Fruit fly (Drosophila melanogaster): ENCODE measurements around the gene CG13255.

The CG13255 gene

dm6 chr3L:20841465-20842109 is 4.3 kb downstream of the CG13255 start, which contains the start of the genes CSN3 and CG11456 (continued):
- no peak for TF ChIP-seq CG10543 (GFP tag; optimal IDR thresholded peaks at IDR 0.05)
- TF ChIP-seq gem (tag; optimal IDR thresholded peaks at IDR 0.05): no peak
- TF ChIP-seq pros (GFP tag; optimal IDR thresholded peaks at IDR 0.05): no peak
- TF ChIP-seq CG33557 (GFP tag; optimal IDR thresholded peaks at IDR 0.05): no peak
- no peak for TF ChIP-seq Sry-β (GFP tag; optimal IDR thresholded peaks at IDR 0.05)
- TF ChIP-seq cato (GFP tag; optimal IDR thresholded peaks at IDR 0.05; ENCODE audit: borderline replicate concordance): no peak
- peak; percentile 45 for TF ChIP-seq maf-S (GFP tag; optimal IDR thresholded peaks at IDR 0.05)
- TF ChIP-seq CG4617 (GFP tag; optimal IDR thresholded peaks at IDR 0.05; ENCODE audit: borderline replicate concordance): peak; percentile 58
- no peak for TF ChIP-seq sima (GFP tag; optimal IDR thresholded peaks at IDR 0.05)
- no peak for TF ChIP-seq CG7271 (tag; optimal IDR thresholded peaks at IDR 0.05)
- TF ChIP-seq CG17802 (tag; optimal IDR thresholded peaks at IDR 0.05): peak; percentile 27
- TF ChIP-seq CG17361 (GFP tag; IDR thresholded peaks at IDR 0.05): no peak
- peak; percentile 38; the same call in 1 of the 3 replicates for TF ChIP-seq H15 (GFP tag; IDR thresholded peaks at IDR 0.05)
- TF ChIP-seq trh (GFP tag; optimal IDR thresholded peaks at IDR 0.05): no peak
- TF ChIP-seq Six4 (GFP tag; optimal IDR thresholded peaks at IDR 0.05): peak; percentile 8
- TF ChIP-seq org-1 (GFP tag; optimal IDR thresholded peaks at IDR 0.05): no peak
- TF ChIP-seq HLHmδ (GFP tag; optimal IDR thresholded peaks at IDR 0.05): no peak
- no peak for TF ChIP-seq CG14050 (GFP tag; IDR thresholded peaks at IDR 0.05)
- no peak for TF ChIP-seq Med (GFP tag)
- TF ChIP-seq eyg (GFP tag; optimal IDR thresholded peaks at IDR 0.05): no peak
- TF ChIP-seq CG34224 (GFP tag; IDR thresholded peaks at IDR 0.05; ENCODE audit: partially characterized antibody): peak; percentile 58
- TF ChIP-seq CG3281 (GFP tag; optimal IDR thresholded peaks at IDR 0.05): peak; percentile 14
- TF ChIP-seq CG4404 (GFP tag; IDR thresholded peaks at IDR 0.05): no peak
- TF ChIP-seq Hr51 (GFP tag; optimal IDR thresholded peaks at IDR 0.05): peak in 1 of 2 experiments; percentile 19
- TF ChIP-seq CG17829 (tag; optimal IDR thresholded peaks at IDR 0.05): no peak
- TF ChIP-seq schlank (tag; optimal IDR thresholded peaks at IDR 0.05): no peak
- TF ChIP-seq Dfd (GFP tag; optimal IDR thresholded peaks at IDR 0.05): no peak
- no peak for TF ChIP-seq Poxn (GFP tag; IDR thresholded peaks at IDR 0.05)
- TF ChIP-seq CG1024 (GFP tag; IDR thresholded peaks at IDR 0.05): no peak
- peak; percentile 63; the same call in 1 of the 3 replicates for TF ChIP-seq Doc3 (GFP tag; IDR thresholded peaks at IDR 0.05; ENCODE audit: partially characterized antibody)
- TF ChIP-seq Dref (GFP tag; IDR thresholded peaks at IDR 0.05): peak; percentile 95
- TF ChIP-seq CG12769 (tag; optimal IDR thresholded peaks at IDR 0.05): no peak
- TF ChIP-seq Ets97D (GFP tag; optimal IDR thresholded peaks at IDR 0.05): peak; percentile 72
- no peak for TF ChIP-seq CG17612 (GFP tag; IDR thresholded peaks at IDR 0.05)
- no peak for TF ChIP-seq CG6689 (GFP tag; IDR thresholded peaks at IDR 0.05)
- TF ChIP-seq gt (GFP tag; IDR thresholded peaks at IDR 0.05): no peak
- 0 out of 2 replicates have a peak, but pooled peaks have one; percentile 6 for TF ChIP-seq CG2129 (GFP tag; IDR thresholded peaks at IDR 0.05; ENCODE audit: partially characterized antibody)
- no peak for TF ChIP-seq CG2678 (tag; optimal IDR thresholded peaks at IDR 0.05)
- TF ChIP-seq CG10462 (GFP tag; optimal IDR thresholded peaks at IDR 0.05): no peak
- no peak for TF ChIP-seq wek (GFP tag; optimal IDR thresholded peaks at IDR 0.05)
- TF ChIP-seq Aef1 (GFP tag; IDR thresholded peaks at IDR 0.05): no peak
- no peak for TF ChIP-seq stc (GFP tag; IDR thresholded peaks at IDR 0.05)
- TF ChIP-seq pb (GFP tag; optimal IDR thresholded peaks at IDR 0.05): no peak
- TF ChIP-seq CG13775 (GFP tag; optimal IDR thresholded peaks at IDR 0.05): no peak
- no peak for TF ChIP-seq Jarid2 (GFP tag; optimal IDR thresholded peaks at IDR 0.05)
- no peak for TF ChIP-seq CG15073 (GFP tag; optimal IDR thresholded peaks at IDR 0.05)
- no peak for TF ChIP-seq CG4360 (GFP tag; IDR thresholded peaks at IDR 0.05)
- no peak for TF ChIP-seq Sox100B (GFP tag; optimal IDR thresholded peaks at IDR 0.05)
- TF ChIP-seq CG17359 (tag; optimal IDR thresholded peaks at IDR 0.05): peak; percentile 26
- TF ChIP-seq Asciz (GFP tag; optimal IDR thresholded peaks at IDR 0.05): no peak

Data from whole organism, embryonic.